Worm (Caenorhabditis elegans) whole organism, early embryonic: ENCODE results near the gene era-1.

Source experiments
- B0310.2 ChIP-seq: sonication (generic microtip); optimal IDR thresholded peaks from 2 replicates; lab custom pipeline; 2016; ENCODE audit warnings: mild to moderate bottlenecking, missing genetic modification characterization, missing compliant biosample characterization
- F13C5.2 ChIP-seq: sonication (generic microtip); optimal IDR thresholded peaks from 2 replicates; lab custom pipeline; 2017; ENCODE audit warnings: mild to moderate bottlenecking, missing genetic modification characterization, inconsistent platforms, missing compliant biosample characterization
- aly-1 ChIP-seq: sonication (generic microtip); optimal IDR thresholded peaks from 2 replicates; lab custom pipeline; 2016; ENCODE audit warnings: missing genetic modification characterization, missing compliant biosample characterization
- ama-1 ChIP-seq: fragments of 150-350 bp; optimal IDR thresholded peaks from 2 replicates; lab custom pipeline; 2014
- ceh-13 ChIP-seq: fragments of 200-800 bp; sonication (Bioruptor generic); optimal IDR thresholded peaks from 2 replicates; lab custom pipeline; 2018; ENCODE audit warnings: mild to moderate bottlenecking, missing genetic modification characterization, missing compliant biosample characterization
- flt-1 ChIP-seq: fragments of 200-800 bp; sonication (Bioruptor generic); IDR thresholded peaks from 2 replicates; pipeline ENCODE4 v1.3.6; 2022; ENCODE audit warnings: missing genetic modification characterization, missing compliant biosample characterization
- hmbx-1 ChIP-seq: sonication (generic microtip); optimal IDR thresholded peaks from 2 replicates; lab custom pipeline; 2016; ENCODE audit warnings: mild to moderate bottlenecking, missing genetic modification characterization, missing compliant biosample characterization
- hmg-4 ChIP-seq: fragments of 200-800 bp; sonication (Bioruptor generic); optimal IDR thresholded peaks from 2 replicates; lab custom pipeline; 2018; ENCODE audit warnings: mild to moderate bottlenecking, missing genetic modification characterization, missing compliant biosample characterization
- hnd-1 ChIP-seq: sonication (generic microtip); optimal IDR thresholded peaks from 2 replicates; lab custom pipeline; 2016; ENCODE audit warnings: missing genetic modification characterization, missing compliant biosample characterization
- pes-1 ChIP-seq: fragments of 200-800 bp; sonication (Bioruptor generic); IDR thresholded peaks from 2 replicates; pipeline ENCODE4 v1.3.6; 2022; ENCODE audit warnings: missing genetic modification reagents, missing genetic modification characterization, missing compliant biosample characterization
- scrt-1 ChIP-seq: fragments of 200-800 bp; sonication (Bioruptor generic); IDR thresholded peaks from 2 replicates; pipeline ENCODE4 v1.3.6; 2022; ENCODE audit warnings: missing genetic modification characterization, missing compliant biosample characterization
- sea-1 ChIP-seq: fragments of 200-800 bp; sonication (Bioruptor generic); conservative IDR thresholded peaks from 2 replicates; pipeline ENCODE4 v1.3.6; 2022; ENCODE audit warnings: missing genetic modification characterization, missing compliant biosample characterization
- tbx-11 ChIP-seq: fragments of 200-800 bp; sonication (Bioruptor generic); IDR thresholded peaks from 2 replicates; pipeline ENCODE4 v1.3.6; 2022; ENCODE audit warnings: missing genetic modification characterization, missing compliant biosample characterization
- tra-4 ChIP-seq: sonication (generic microtip); optimal IDR thresholded peaks from 2 replicates; lab custom pipeline; 2017; ENCODE audit warnings: missing genetic modification characterization, missing compliant biosample characterization

DNA sequence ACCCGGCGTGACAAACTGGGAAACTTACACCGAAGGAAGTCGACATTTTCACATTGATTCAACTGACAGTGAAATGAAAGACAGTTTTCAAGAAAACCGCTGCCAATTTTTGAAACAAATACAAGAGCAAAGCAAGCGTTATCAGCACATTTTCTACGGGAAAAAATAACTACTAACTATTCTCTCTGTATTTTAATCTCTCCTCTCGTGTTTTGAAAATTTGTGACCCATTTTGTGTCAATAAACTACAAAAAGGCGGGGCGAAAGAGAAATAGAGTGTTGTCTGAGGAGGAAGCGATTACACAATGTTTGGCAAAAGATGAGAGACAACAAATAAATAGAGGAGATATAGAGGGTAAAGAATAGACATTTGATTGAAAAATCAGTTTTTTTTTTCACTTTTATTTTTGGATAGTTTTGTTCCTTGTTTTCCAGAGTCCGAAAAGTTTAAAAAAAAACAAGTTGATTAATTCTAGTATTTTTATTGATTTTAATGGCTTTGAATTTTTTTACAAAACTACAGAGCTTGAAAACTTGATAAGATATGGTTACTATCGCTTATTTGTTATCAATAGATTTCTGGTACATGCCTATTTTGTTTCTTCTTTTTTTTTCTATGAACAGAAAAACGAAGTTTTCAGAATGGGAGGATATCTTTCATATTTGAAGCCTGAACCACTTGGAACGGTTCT, 26.6 kb upstream of the era-1 start, which contains the start of gene cest-34:
- TF ChIP-seq flt-1 = no peak
- no peak for TF ChIP-seq ama-1 (lab: Kevin White, UChicago)
- TF ChIP-seq B0310.2 (tag; lab: Kevin White, UChicago) = no peak
- no peak for TF ChIP-seq hmbx-1 (tag; lab: Kevin White, UChicago)
- TF ChIP-seq hmg-4 (GFP tag; lab: Kevin White, UChicago) = no peak
- TF ChIP-seq aly-1 (tag; lab: Kevin White, UChicago) = no peak
- no peak for TF ChIP-seq scrt-1 (GFP tag; lab: Robert Waterston, UW)
- TF ChIP-seq tbx-11 (GFP tag; lab: Robert Waterston, UW) = no peak
- TF ChIP-seq pes-1 = no peak
- TF ChIP-seq hnd-1 = no peak
- no peak for TF ChIP-seq F13C5.2
- TF ChIP-seq sea-1 = no peak
- no peak for TF ChIP-seq ceh-13 (GFP tag; lab: Kevin White, UChicago)
- no peak for TF ChIP-seq tra-4 (tag; lab: Kevin White, UChicago)
